Worm (Caenorhabditis elegans) whole organism, L1 larva: ENCODE results near the gene molo-1.

ENCODE experiments used
- ceh-82 ChIP-seq, 3 experiments: fragments of 150-350 bp in 1 of 3; sonication (generic microtip) in 2 of 3; optimal IDR thresholded peaks; 2 replicates each; lab custom pipeline; 2014 to 2017; ENCODE audit warnings: missing biosample characterization in 3 of 3, missing genetic modification characterization in 3 of 3
- ces-1 ChIP-seq: fragments of 150-350 bp; optimal IDR thresholded peaks from 2 replicates; lab custom pipeline; 2014; ENCODE audit warnings: missing biosample characterization, missing genetic modification reagents, missing genetic modification characterization
- dpl-1 ChIP-seq, 3 experiments: fragments of 150-350 bp in 2 of 3; sonication (generic microtip) in 1 of 3; optimal IDR thresholded peaks; 2 replicates each; lab custom pipeline; 2014 to 2017; ENCODE audit warnings: missing biosample characterization in 3 of 3, missing genetic modification characterization in 3 of 3, missing genetic modification reagents in 3 of 3
- fkh-10 ChIP-seq: sonication (generic microtip); optimal IDR thresholded peaks from 2 replicates; lab custom pipeline; 2017; ENCODE audit warnings: missing biosample characterization, missing genetic modification reagents, missing genetic modification characterization
- nhr-77 ChIP-seq: fragments of 150-350 bp; optimal IDR thresholded peaks from 2 replicates; lab custom pipeline; 2014; ENCODE audit warnings: missing biosample characterization, missing genetic modification characterization
- skn-1 ChIP-seq: fragments of 150-350 bp; optimal IDR thresholded peaks from 2 replicates; lab custom pipeline; 2014; ENCODE audit warnings: missing biosample characterization, missing genetic modification characterization
- snpc-4 ChIP-seq: fragments of 150-350 bp; optimal IDR thresholded peaks from 2 replicates; lab custom pipeline; 2014; ENCODE audit warnings: missing biosample characterization, missing genetic modification characterization
- sptf-1 ChIP-seq: fragments of 150-350 bp; optimal IDR thresholded peaks from 2 replicates; lab custom pipeline; 2014; ENCODE audit warnings: missing biosample characterization, missing genetic modification characterization
- ztf-11 ChIP-seq, 2 experiments: sonication (generic microtip); optimal IDR thresholded peaks; 2 replicates each; lab custom pipeline; 2016 to 2017; ENCODE audit warnings: missing genetic modification characterization in 2 of 2, missing biosample characterization in 1 of 2, missing compliant biosample characterization in 1 of 2
- ztf-4 ChIP-seq: fragments of 150-350 bp; optimal IDR thresholded peaks from 2 replicates; lab custom pipeline; 2014; ENCODE audit warnings: missing biosample characterization, missing genetic modification characterization

DNA sequence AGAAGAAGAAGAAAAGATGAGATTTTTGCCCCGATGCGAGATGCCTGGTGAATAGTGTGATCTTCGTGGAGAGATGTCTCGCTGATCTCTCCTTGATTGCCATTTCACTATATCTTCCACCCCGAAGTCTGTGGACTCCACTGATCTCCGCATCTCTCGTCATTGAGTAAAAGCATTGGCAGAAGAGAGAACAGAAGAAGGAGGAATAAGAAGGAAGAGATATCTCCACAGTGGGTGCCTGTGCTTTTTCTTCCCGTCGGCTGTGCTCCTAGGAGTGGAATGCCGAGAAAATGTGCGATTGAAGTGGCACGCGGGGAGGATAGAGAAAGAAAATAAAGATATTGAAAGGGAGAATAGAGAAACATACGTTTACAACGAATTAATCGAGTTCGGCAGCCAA, 10.1 kb upstream of the molo-1 start:
- TF ChIP-seq ztf-11 (tag; optimal IDR thresholded peaks at IDR 0.05; lab: Kevin White, UChicago), result no peak
- no peak for TF ChIP-seq sptf-1 (tag; lab: Kevin White, UChicago)
- no peak for TF ChIP-seq dpl-1 (GFP tag; optimal IDR thresholded peaks at IDR 0.05; lab: Kevin White, UChicago)
- TF ChIP-seq nhr-77 (tag; lab: Kevin White, UChicago), result peak; percentile 51
- TF ChIP-seq skn-1 (tag; lab: Kevin White, UChicago), result no peak
- no peak for TF ChIP-seq fkh-10 (GFP tag; lab: Kevin White, UChicago)
- TF ChIP-seq snpc-4 (tag; lab: Kevin White, UChicago), result no peak
- no peak for TF ChIP-seq ceh-82 (tag; optimal IDR thresholded peaks at IDR 0.05; lab: Kevin White, UChicago)
- TF ChIP-seq ztf-4 (tag; lab: Kevin White, UChicago), result no peak
- no peak for TF ChIP-seq ces-1 (GFP tag; lab: Kevin White, UChicago)
